Worm (Caenorhabditis elegans): ENCODE measurements around the gene tftc-5.

tftc-5 gene

DNA sequence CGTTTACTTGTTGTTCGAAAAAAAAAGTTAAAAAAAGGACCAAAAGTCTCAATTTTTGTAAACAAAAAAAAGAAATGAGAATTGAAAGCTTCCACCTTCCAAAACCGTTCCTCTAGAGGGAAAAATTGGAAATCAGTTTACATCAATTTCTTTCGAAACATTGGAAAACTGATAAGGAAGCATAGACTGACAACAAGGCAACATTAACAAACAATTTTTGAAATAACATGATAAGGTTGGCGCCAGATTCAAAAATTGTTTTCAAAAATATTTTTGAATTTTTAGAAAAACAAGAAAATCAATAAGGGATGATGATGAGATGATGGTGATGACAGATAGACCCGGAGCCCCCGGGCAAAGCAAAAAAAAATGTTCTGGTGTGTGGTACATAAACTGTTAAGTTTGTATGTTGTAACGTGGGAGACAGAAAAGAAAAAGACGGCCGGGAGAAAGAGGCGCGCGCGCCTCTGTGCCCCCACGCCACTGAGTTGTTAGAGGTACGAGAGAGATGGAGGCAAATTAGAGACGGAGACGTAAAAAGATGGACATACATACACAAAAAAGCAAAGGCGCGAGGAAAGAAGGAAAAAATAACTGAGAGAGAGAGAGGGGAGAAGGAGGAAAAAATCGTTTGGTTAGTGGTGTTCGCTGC is 41.9 kb upstream of the tftc-5 start (continued):
- TF ChIP-seq nhr-71 (tag; optimal IDR thresholded peaks at IDR 0.05) (peak; percentile 81), jun-1 (tag; optimal IDR thresholded peaks at IDR 0.05) (peak; percentile 36), grh-1 (GFP tag; IDR thresholded peaks at IDR 0.05) (no peak), lsy-2 (tag; optimal IDR thresholded peaks at IDR 0.05) (peak; percentile 46 to 61), nhr-20 (tag; optimal IDR thresholded peaks at IDR 0.05) (peak; percentile 75), efl-1 (optimal IDR thresholded peaks at IDR 0.05) (peak; percentile 48 to 59), efl-1 (GFP tag; optimal IDR thresholded peaks at IDR 0.05 in 1 of 2) (peak; percentile 34 to 92), sox-4 (tag; optimal IDR thresholded peaks at IDR 0.05) (no peak), swsn-7 (tag; optimal IDR thresholded peaks at IDR 0.05) (peak; percentile 64), lin-13 (GFP tag; optimal IDR thresholded peaks at IDR 0.05) (peak; percentile 21), unc-30 (tag; optimal IDR thresholded peaks at IDR 0.05) (no peak), fos-1 (tag; optimal IDR thresholded peaks at IDR 0.05) (no peak), blmp-1 (tag; optimal IDR thresholded peaks at IDR 0.05) (peak; percentile 27), unc-86 (tag; optimal IDR thresholded peaks at IDR 0.05) (peak; percentile 10), mab-9 (GFP tag; IDR thresholded peaks at IDR 0.05) (no peak), ama-1 (optimal IDR thresholded peaks at IDR 0.05) (no peak), lin-39 (tag; optimal IDR thresholded peaks at IDR 0.05) (no peak), hlh-17 (GFP tag; optimal IDR thresholded peaks at IDR 0.05; ENCODE audit: borderline replicate concordance) (no peak), elt-3 (tag; optimal IDR thresholded peaks at IDR 0.05) (no peak), pag-3 (tag; optimal IDR thresholded peaks at IDR 0.05; ENCODE audit: borderline replicate concordance, insufficient read depth) (no peak)

DNA sequence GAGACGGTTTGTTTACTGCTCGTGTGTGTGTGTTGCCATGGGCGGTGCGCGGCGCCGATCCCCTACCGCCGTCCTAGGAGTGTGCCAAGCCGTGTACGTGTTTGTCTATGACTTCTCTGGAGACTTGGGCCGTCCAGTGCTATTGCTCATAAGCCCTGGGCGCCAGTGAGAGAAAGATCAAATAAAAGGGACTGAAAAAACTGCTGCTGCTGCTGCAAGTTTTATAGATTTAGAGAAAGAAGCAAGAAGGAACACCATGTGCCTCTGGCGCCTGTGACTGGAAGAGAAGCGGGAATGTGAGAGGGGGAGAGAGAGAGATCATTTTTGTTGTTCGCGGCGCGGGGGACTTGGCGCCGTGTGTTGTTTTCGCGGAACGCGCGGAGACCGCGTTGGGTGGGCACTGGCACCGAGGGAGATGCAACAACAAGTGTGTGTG is 37.9 kb upstream of the tftc-5 start:
- no peak for TF ChIP-seq alr-1 (tag; optimal IDR thresholded peaks at IDR 0.05; ENCODE audit: borderline replicate concordance)
- no peak for TF ChIP-seq efl-1 (optimal IDR thresholded peaks at IDR 0.05)
- TF ChIP-seq efl-1 (GFP tag; optimal IDR thresholded peaks at IDR 0.05 in 1 of 2) = peak in 1 of 2 experiments; percentile 44
- peak in 1 of 2 experiments; percentile 32 for TF ChIP-seq mdl-1 (tag; optimal IDR thresholded peaks at IDR 0.05)
- TF ChIP-seq lin-13 (GFP tag; optimal IDR thresholded peaks at IDR 0.05) = no peak
- peak; percentile 5 for TF ChIP-seq swsn-7 (tag; optimal IDR thresholded peaks at IDR 0.05)
- no peak for TF ChIP-seq F16B12.6 (tag; optimal IDR thresholded peaks at IDR 0.05)
- TF ChIP-seq nhr-20 (tag; optimal IDR thresholded peaks at IDR 0.05) = peak; percentile 16
- TF ChIP-seq ceh-88 (GFP tag; IDR thresholded peaks at IDR 0.05) = no peak
- no peak for TF ChIP-seq fkh-10 (GFP tag; optimal IDR thresholded peaks at IDR 0.05)
- peak; percentile 70 for TF ChIP-seq nhr-77 (tag; optimal IDR thresholded peaks at IDR 0.05)
- peak; percentile 40 for TF ChIP-seq nhr-47 (tag; optimal IDR thresholded peaks at IDR 0.05)
- TF ChIP-seq nhr-237 (tag; optimal IDR thresholded peaks at IDR 0.05) = no peak
- no peak for TF ChIP-seq irx-1 (tag; optimal IDR thresholded peaks at IDR 0.05)
- no peak for TF ChIP-seq nhr-12 (tag; optimal IDR thresholded peaks at IDR 0.05)
- no peak for TF ChIP-seq dpl-1 (GFP tag; optimal IDR thresholded peaks at IDR 0.05)
- TF ChIP-seq lsy-2 (tag; optimal IDR thresholded peaks at IDR 0.05) = peak in 1 of 2 experiments; percentile 23
- peak; percentile 53 for TF ChIP-seq tbx-2 (tag; optimal IDR thresholded peaks at IDR 0.05)
- TF ChIP-seq snu-23 (GFP tag; optimal IDR thresholded peaks at IDR 0.05) = no peak
- TF ChIP-seq mab-9 (GFP tag; IDR thresholded peaks at IDR 0.05) = no peak
- TF ChIP-seq mep-1 (tag; optimal IDR thresholded peaks at IDR 0.05) = no peak
- TF ChIP-seq zip-4 (GFP tag; optimal IDR thresholded peaks at IDR 0.05) = no peak
- peak; percentile 68 for TF ChIP-seq lin-14 (GFP tag; optimal IDR thresholded peaks at IDR 0.05)
- peak; percentile 5 for TF ChIP-seq sup-37 (GFP tag; optimal IDR thresholded peaks at IDR 0.05)
- TF ChIP-seq ztf-11 (tag; optimal IDR thresholded peaks at IDR 0.05) = peak in 1 of 2 experiments; percentile 10
- peak in 1 of 2 experiments; percentile 8 for TF ChIP-seq egl-27 (tag; optimal IDR thresholded peaks at IDR 0.05)
- no peak for TF ChIP-seq ceh-63 (GFP tag; optimal IDR thresholded peaks at IDR 0.05)
- TF ChIP-seq nhr-71 (tag; optimal IDR thresholded peaks at IDR 0.05) = peak; percentile 36
- TF ChIP-seq C34B4.2 (tag; optimal IDR thresholded peaks at IDR 0.05) = no peak
- TF ChIP-seq fkh-8 (tag; optimal IDR thresholded peaks at IDR 0.05) = peak; percentile 75
- no peak for TF ChIP-seq aly-2 (tag; optimal IDR thresholded peaks at IDR 0.05)
- TF ChIP-seq aha-1 (tag; optimal IDR thresholded peaks at IDR 0.05) = no peak

Measured in whole organism, L1 larva.